Fruit fly (Drosophila melanogaster) whole organism, embryonic: ENCODE data around the gene sob.
A peak's percentile ranks its signal among the peaks of the same experiment; 100 is the strongest.

Experiments
- Asciz ChIP-seq: fragments of 200-800 bp; sonication (Bioruptor generic); optimal IDR thresholded peaks from 2 replicates; lab custom pipeline; 2017; ENCODE audit warnings: missing biosample characterization, mild to moderate bottlenecking, missing genetic modification characterization, missing genetic modification reagents
- Bteb2 ChIP-seq: fragments of 200-800 bp; sonication (Bioruptor generic); optimal IDR thresholded peaks from 2 replicates; lab custom pipeline; 2016; ENCODE audit warnings: missing biosample characterization, missing genetic modification characterization
- CG11093 ChIP-seq: fragments of 200-800 bp; sonication (Bioruptor generic); IDR thresholded peaks from 3 replicates; pipeline ENCODE4 v1.3.6; 2022; ENCODE audit warnings: missing biosample characterization, missing genetic modification characterization
- CG11398 ChIP-seq: fragments of 200-800 bp; sonication (Bioruptor generic); optimal IDR thresholded peaks from 2 replicates; lab custom pipeline; 2016; ENCODE audit warnings: missing biosample characterization, missing genetic modification characterization
- CG11504 ChIP-seq: fragments of 200-800 bp; sonication (Bioruptor generic); optimal IDR thresholded peaks from 3 replicates; lab custom pipeline; 2019; ENCODE audit warnings: missing biosample characterization, mild to moderate bottlenecking, missing genetic modification characterization, moderate library complexity
- CG12659 ChIP-seq: fragments of 200-800 bp; sonication (Bioruptor generic); optimal IDR thresholded peaks from 3 replicates; lab custom pipeline; 2017; ENCODE audit warnings: mild to moderate bottlenecking, missing biosample characterization, missing genetic modification reagents, missing genetic modification characterization
- CG12744 ChIP-seq: fragments of 200-800 bp; sonication (Bioruptor generic); optimal IDR thresholded peaks from 2 replicates; lab custom pipeline; 2016; ENCODE audit warnings: missing biosample characterization, missing genetic modification characterization
- CG15073 ChIP-seq: fragments of 200-800 bp; sonication (Bioruptor generic); optimal IDR thresholded peaks from 2 replicates; lab custom pipeline; 2016; ENCODE audit warnings: missing biosample characterization, missing genetic modification characterization
- CG1602 ChIP-seq: fragments of 200-800 bp; sonication (Bioruptor generic); optimal IDR thresholded peaks from 3 replicates; lab custom pipeline; 2016; ENCODE audit warnings: missing biosample characterization, missing genetic modification characterization
- CG1647 ChIP-seq: fragments of 200-800 bp; sonication (Bioruptor generic); optimal IDR thresholded peaks from 3 replicates; lab custom pipeline; 2016; ENCODE audit warnings: missing biosample characterization, missing genetic modification characterization
- CG2199 ChIP-seq: fragments of 200-800 bp; sonication (Bioruptor generic); IDR thresholded peaks from 3 replicates; pipeline ENCODE4 v1.3.6; 2022; ENCODE audit warnings: missing biosample characterization, missing genetic modification characterization
- CG3163 ChIP-seq: fragments of 200-800 bp; sonication (Bioruptor generic); optimal IDR thresholded peaks from 3 replicates; lab custom pipeline; 2016; ENCODE audit warnings: missing biosample characterization, missing genetic modification characterization
- CG34376 ChIP-seq: fragments of 200-800 bp; sonication (Bioruptor generic); optimal IDR thresholded peaks from 2 replicates; lab custom pipeline; 2018; ENCODE audit warnings: missing biosample characterization, mild to moderate bottlenecking, missing genetic modification characterization
- CG3838 ChIP-seq: fragments of 200-800 bp; sonication (Bioruptor generic); optimal IDR thresholded peaks from 3 replicates; lab custom pipeline; 2016; ENCODE audit warnings: missing biosample characterization, missing genetic modification characterization
- CG42726 ChIP-seq: fragments of 200-800 bp; sonication (Bioruptor generic); IDR thresholded peaks from 2 replicates; pipeline ENCODE4 v1.3.6; 2022; ENCODE audit warnings: missing biosample characterization, missing genetic modification characterization; ENCODE audit not compliant: partially characterized antibody
- CG4820 ChIP-seq: fragments of 200-800 bp; sonication (Bioruptor generic); optimal IDR thresholded peaks from 3 replicates; lab custom pipeline; 2016; ENCODE audit warnings: missing biosample characterization, missing genetic modification characterization
- CG5245 ChIP-seq: fragments of 200-800 bp; sonication (Bioruptor generic); optimal IDR thresholded peaks from 3 replicates; lab custom pipeline; 2016; ENCODE audit warnings: missing biosample characterization, missing genetic modification characterization
- CG5953 ChIP-seq: fragments of 200-800 bp; sonication (Bioruptor generic); IDR thresholded peaks from 2 replicates; pipeline ENCODE4 v1.3.6; 2022; ENCODE audit warnings: missing biosample characterization, missing genetic modification characterization
- CG7963 ChIP-seq: fragments of 200-800 bp; sonication (Bioruptor generic); IDR thresholded peaks from 3 replicates; pipeline ENCODE4 v1.3.6; 2022; ENCODE audit warnings: missing biosample characterization, missing genetic modification characterization; ENCODE audit not compliant: partially characterized antibody
- CG7987 ChIP-seq: fragments of 200-800 bp; sonication (Bioruptor generic); optimal IDR thresholded peaks from 2 replicates; lab custom pipeline; 2018; ENCODE audit warnings: missing biosample characterization, mild to moderate bottlenecking, missing genetic modification characterization, moderate library complexity
- CG8478 ChIP-seq: fragments of >200 bp; optimal IDR thresholded peaks from 2 replicates; lab custom pipeline; 2018
- CG8924 ChIP-seq: fragments of 200-800 bp; optimal IDR thresholded peaks from 3 replicates; lab custom pipeline; 2019; ENCODE audit warnings: missing biosample characterization, mild to moderate bottlenecking, missing genetic modification characterization, moderate library complexity
- CrebB ChIP-seq: fragments of 200-800 bp; sonication (Bioruptor generic); optimal IDR thresholded peaks from 3 replicates; lab custom pipeline; 2018; ENCODE audit warnings: missing biosample characterization, mild to moderate bottlenecking, missing genetic modification characterization
- Deaf1 ChIP-seq: fragments of 200-800 bp; optimal IDR thresholded peaks from 3 replicates; lab custom pipeline; 2019; ENCODE audit warnings: missing biosample characterization, mild to moderate bottlenecking, missing genetic modification characterization, moderate library complexity
- Dref ChIP-seq: fragments of 200-800 bp; sonication (Bioruptor generic); IDR thresholded peaks from 2 replicates; pipeline ENCODE4 v1.3.6; 2022; ENCODE audit warnings: missing biosample characterization, missing genetic modification characterization
- Fer2 ChIP-seq: fragments of 200-800 bp; sonication (Bioruptor generic); optimal IDR thresholded peaks from 2 replicates; lab custom pipeline; 2018; ENCODE audit warnings: missing biosample characterization, mild to moderate bottlenecking, missing genetic modification characterization, moderate library complexity
- GATAe ChIP-seq: fragments of 200-800 bp; sonication (Bioruptor generic); conservative IDR thresholded peaks from 2 replicates; pipeline ENCODE4 v1.3.6; 2022; ENCODE audit warnings: missing biosample characterization, missing genetic modification characterization
- Hr39 ChIP-seq: fragments of >200 bp; optimal IDR thresholded peaks from 2 replicates; lab custom pipeline; 2017
- MESR4 ChIP-seq: fragments of 200-800 bp; sonication (Bioruptor generic); optimal IDR thresholded peaks from 2 replicates; lab custom pipeline; 2018; ENCODE audit warnings: missing biosample characterization, mild to moderate bottlenecking, missing genetic modification characterization, moderate library complexity
- Mrtf ChIP-seq: fragments of 200-800 bp; sonication (Bioruptor generic); IDR thresholded peaks from 3 replicates; pipeline ENCODE4 v1.3.6; 2022; ENCODE audit warnings: missing biosample characterization, missing genetic modification characterization
- Nf-YA ChIP-seq: fragments of 200-800 bp; sonication (Bioruptor generic); IDR thresholded peaks from 2 replicates; pipeline ENCODE4 v1.3.6; 2022; ENCODE audit warnings: missing biosample characterization, missing genetic modification characterization
- Nf-YB ChIP-seq: fragments of 200-800 bp; sonication (Bioruptor generic); optimal IDR thresholded peaks from 3 replicates; lab custom pipeline; 2019; ENCODE audit warnings: missing biosample characterization, mild to moderate bottlenecking, missing genetic modification characterization, moderate library complexity
- Ptx1 ChIP-seq: fragments of 200-800 bp; sonication (Bioruptor generic); IDR thresholded peaks from 2 replicates; pipeline ENCODE4 v1.3.6; 2022; ENCODE audit warnings: missing biosample characterization, missing genetic modification characterization
- Sin3A ChIP-seq: fragments of >200 bp; optimal IDR thresholded peaks from 2 replicates; lab custom pipeline; 2018
- Taf1 ChIP-seq: fragments of 200-800 bp; sonication (Bioruptor generic); IDR thresholded peaks from 2 replicates; pipeline ENCODE4 v1.3.6; 2022; ENCODE audit warnings: missing biosample characterization, missing genetic modification characterization
- ash1 ChIP-seq: fragments of 200-800 bp; sonication (Bioruptor generic); optimal IDR thresholded peaks from 2 replicates; lab custom pipeline; 2018; ENCODE audit warnings: missing biosample characterization, mild to moderate bottlenecking, missing genetic modification characterization
- cwo ChIP-seq: fragments of 200-800 bp; sonication (Bioruptor generic); optimal IDR thresholded peaks from 3 replicates; lab custom pipeline; 2017; ENCODE audit warnings: missing biosample characterization, missing genetic modification characterization, mild to moderate bottlenecking, moderate library complexity, missing genetic modification reagents
- da ChIP-seq: fragments of 200-800 bp; sonication (Bioruptor generic); optimal IDR thresholded peaks from 2 replicates; lab custom pipeline; 2016; ENCODE audit warnings: missing biosample characterization, missing genetic modification characterization
- dm ChIP-seq: fragments of 200-800 bp; sonication (Bioruptor generic); optimal IDR thresholded peaks from 3 replicates; lab custom pipeline; 2016; ENCODE audit warnings: missing biosample characterization, missing genetic modification characterization
- en ChIP-seq: fragments of 200-800 bp; sonication (Bioruptor generic); optimal IDR thresholded peaks from 2 replicates; lab custom pipeline; 2016; ENCODE audit warnings: missing biosample characterization, missing genetic modification characterization
- fd3F ChIP-seq: fragments of 200-800 bp; sonication (Bioruptor generic); optimal IDR thresholded peaks from 2 replicates; lab custom pipeline; 2018; ENCODE audit warnings: missing biosample characterization, mild to moderate bottlenecking, missing genetic modification characterization, moderate library complexity
- jigr1 ChIP-seq: fragments of 200-800 bp; sonication (Bioruptor generic); IDR thresholded peaks from 3 replicates; pipeline ENCODE4 v1.3.6; 2022; ENCODE audit warnings: missing biosample characterization, missing genetic modification characterization
- lmd ChIP-seq: fragments of 200-800 bp; sonication (Bioruptor generic); IDR thresholded peaks from 2 replicates; pipeline ENCODE4 v1.3.6; 2022; ENCODE audit warnings: missing biosample characterization, missing genetic modification characterization
- maf-S ChIP-seq: fragments of 200-800 bp; sonication (Bioruptor generic); optimal IDR thresholded peaks from 2 replicates; lab custom pipeline; 2016; ENCODE audit warnings: missing biosample characterization, missing genetic modification characterization
- phol ChIP-seq: fragments of 200-800 bp; sonication (Bioruptor generic); optimal IDR thresholded peaks from 3 replicates; lab custom pipeline; 2018; ENCODE audit warnings: missing biosample characterization, mild to moderate bottlenecking, missing genetic modification characterization, moderate library complexity
- salm ChIP-seq: fragments of 200-800 bp; sonication (Bioruptor generic); optimal IDR thresholded peaks from 2 replicates; lab custom pipeline; 2018; ENCODE audit warnings: missing biosample characterization, mild to moderate bottlenecking, missing genetic modification characterization
- sc ChIP-seq, 3 experiments: fragments of >200 bp in 2 of 3; fragments of 200-800 bp in 1 of 3; sonication (Bioruptor generic) in 1 of 3; optimal IDR thresholded peaks; 2 replicates in 2 of 3; 3 replicates in 1 of 3; lab custom pipeline; 2017; ENCODE audit warnings: mild to moderate bottlenecking in 1 of 3, missing biosample characterization in 1 of 3, missing genetic modification characterization in 1 of 3, missing genetic modification reagents in 1 of 3
- scrt ChIP-seq: fragments of 200-800 bp; sonication (Bioruptor generic); optimal IDR thresholded peaks from 2 replicates; lab custom pipeline; 2018; ENCODE audit warnings: missing biosample characterization, mild to moderate bottlenecking, missing genetic modification characterization, moderate library complexity
- sr ChIP-seq: fragments of 200-800 bp; sonication (Bioruptor generic); IDR thresholded peaks from 3 replicates; pipeline ENCODE4 v1.3.6; 2022; ENCODE audit warnings: missing biosample characterization, missing genetic modification characterization
- tna ChIP-seq: fragments of 200-800 bp; sonication (Bioruptor generic); IDR thresholded peaks from 2 replicates; pipeline ENCODE4 v1.3.6; 2022; ENCODE audit warnings: missing biosample characterization, missing genetic modification characterization; ENCODE audit not compliant: partially characterized antibody
- vfl ChIP-seq: fragments of 200-800 bp; sonication (Bioruptor generic); optimal IDR thresholded peaks from 2 replicates; lab custom pipeline; 2016; ENCODE audit warnings: missing biosample characterization, missing genetic modification characterization

The sob gene

DNA sequence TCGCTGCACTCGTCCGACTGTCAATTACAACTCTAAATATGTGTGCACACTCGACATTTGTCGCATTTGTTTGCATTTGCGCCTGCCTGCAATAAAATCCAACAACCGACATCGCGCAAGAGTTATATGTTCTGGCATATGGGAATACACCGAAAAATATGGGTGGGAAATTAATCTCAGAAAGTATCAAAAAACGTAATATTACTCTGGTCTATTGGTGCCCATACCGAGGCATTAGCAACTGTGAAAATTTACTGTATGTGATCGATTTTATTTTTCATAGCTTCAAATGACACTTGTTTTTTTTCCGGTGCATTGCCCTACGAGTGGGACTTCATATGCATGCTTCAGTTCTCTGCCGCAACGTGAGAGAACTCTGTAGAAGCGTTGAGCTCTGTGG is 6.7 kb downstream of the sob start (continued):
- TF ChIP-seq vfl (GFP tag; lab: Kevin White, UChicago) (no peak), en (GFP tag; lab: Kevin White, UChicago) (peak; percentile 39), Hr39 (lab: Kevin White, UChicago) (no peak), CG15073 (GFP tag; lab: Kevin White, UChicago) (no peak), CG42726 (GFP tag; lab: Robert Waterston, UW) (no peak), CG4820 (GFP tag; lab: Kevin White, UChicago) (peak; percentile 89), ash1 (GFP tag; lab: Kevin White, UChicago) (no peak), dm (GFP tag; lab: Kevin White, UChicago) (peak; percentile 42), Nf-YA (peak; percentile 55; the same call in 1 of the 2 replicates), Taf1 (GFP tag; lab: Robert Waterston, UW) (peak; percentile 37; the same call in 1 of the 2 replicates), CG34376 (GFP tag; lab: Kevin White, UChicago) (no peak), CG12659 (peak; percentile 35), lmd (GFP tag; lab: Robert Waterston, UW) (peak; percentile 74), CG3838 (no peak), Asciz (GFP tag; lab: Kevin White, UChicago) (peak; percentile 48), CG3163 (GFP tag; lab: Kevin White, UChicago) (peak; percentile 10), jigr1 (GFP tag; lab: Robert Waterston, UW) (no peak), GATAe (GFP tag; lab: Robert Waterston, UW) (peak; percentile 18; the same call in 1 of the 2 replicates), CG5953 (GFP tag; lab: Robert Waterston, UW) (no peak), CG7987 (GFP tag; lab: Kevin White, UChicago) (no peak), CG12744 (GFP tag; lab: Kevin White, UChicago) (peak; percentile 35), CG8478 (lab: Kevin White, UChicago) (no peak), CG11398 (GFP tag; lab: Kevin White, UChicago) (peak; percentile 47), sc (optimal IDR thresholded peaks at IDR 0.05; lab: Kevin White, UChicago) (no peak), sc (GFP tag; optimal IDR thresholded peaks at IDR 0.05; lab: Kevin White, UChicago) (peak; percentile 64), maf-S (GFP tag; lab: Kevin White, UChicago) (peak; percentile 38), Dref (GFP tag; lab: Robert Waterston, UW) (no peak), cwo (GFP tag; lab: Kevin White, UChicago) (no peak), MESR4 (GFP tag; lab: Kevin White, UChicago) (no peak), Nf-YB (peak; percentile 35), Fer2 (tag; lab: Kevin White, UChicago) (peak; percentile 4), CG7963 (GFP tag; lab: Robert Waterston, UW) (no peak), scrt (peak; percentile 23), CG1602 (GFP tag; lab: Kevin White, UChicago) (peak; percentile 71), fd3F (no peak), CG5245 (GFP tag; lab: Kevin White, UChicago) (peak; percentile 77), tna (GFP tag; lab: Robert Waterston, UW) (no peak), CG11504 (tag; lab: Kevin White, UChicago) (peak; percentile 83), sr (GFP tag; lab: Robert Waterston, UW) (peak; percentile 50; the same call in 2 of the 3 replicates), CrebB (tag; lab: Kevin White, UChicago) (peak; percentile 54), phol (peak; percentile 83), Bteb2 (GFP tag; lab: Kevin White, UChicago) (no peak), Ptx1 (GFP tag; lab: Robert Waterston, UW) (peak; percentile 80), CG11093 (GFP tag; lab: Robert Waterston, UW) (peak; percentile 68; the same call in 1 of the 3 replicates), Deaf1 (tag; lab: Kevin White, UChicago) (peak; percentile 23), Mrtf (GFP tag; lab: Robert Waterston, UW) (peak; percentile 52; the same call in 1 of the 3 replicates), CG8924 (tag; lab: Kevin White, UChicago) (peak; percentile 69), Sin3A (lab: Kevin White, UChicago) (no peak), da (GFP tag; lab: Kevin White, UChicago) (peak; percentile 37), CG2199 (peak; percentile 78; the same call in 1 of the 3 replicates), salm (peak; percentile 76), CG1647 (GFP tag; lab: Kevin White, UChicago) (peak; percentile 75)
